Worm (Caenorhabditis elegans) whole organism, late embryonic: ENCODE measurements around the gene ulp-4.

ENCODE experiments used
- C08G9.2 ChIP-seq: sonication (generic microtip); optimal IDR thresholded peaks from 2 replicates; lab custom pipeline; 2016; ENCODE audit warnings: mild to moderate bottlenecking, missing genetic modification characterization, moderate library complexity, missing compliant biosample characterization
- C38D4.7 ChIP-seq: fragments of 200-800 bp; sonication (Bioruptor generic); optimal IDR thresholded peaks from 2 replicates; lab custom pipeline; 2018; ENCODE audit warnings: mild to moderate bottlenecking, missing genetic modification characterization, moderate library complexity, missing compliant biosample characterization
- F13H6.1 ChIP-seq: sonication (generic microtip); optimal IDR thresholded peaks from 2 replicates; lab custom pipeline; 2016; ENCODE audit warnings: missing genetic modification characterization, missing compliant biosample characterization
- K09A11.1 ChIP-seq: sonication (generic microtip); optimal IDR thresholded peaks from 2 replicates; lab custom pipeline; 2017; ENCODE audit warnings: antibody characterized with exemption, mild to moderate bottlenecking, missing genetic modification characterization, missing compliant biosample characterization; ENCODE audit not compliant: insufficient read depth
- T23F11.4 ChIP-seq: fragments of 200-800 bp; sonication (Bioruptor generic); optimal IDR thresholded peaks from 2 replicates; lab custom pipeline; 2018; ENCODE audit warnings: mild to moderate bottlenecking, missing genetic modification characterization, missing compliant biosample characterization
- Y22D7AL.16 ChIP-seq: sonication (generic microtip); optimal IDR thresholded peaks from 2 replicates; lab custom pipeline; 2016; ENCODE audit warnings: missing genetic modification characterization, missing compliant biosample characterization
- ama-1 ChIP-seq: fragments of 150-350 bp; optimal IDR thresholded peaks from 2 replicates; lab custom pipeline; 2014
- ceh-14 ChIP-seq: sonication (generic microtip); optimal IDR thresholded peaks from 2 replicates; lab custom pipeline; 2016; ENCODE audit warnings: missing genotype, missing genetic modification characterization, missing compliant biosample characterization
- ceh-18 ChIP-seq: sonication (generic microtip); optimal IDR thresholded peaks from 2 replicates; lab custom pipeline; 2016; ENCODE audit warnings: missing genetic modification characterization, missing compliant biosample characterization
- ceh-19 ChIP-seq: fragments of 200-800 bp; sonication (Bioruptor generic); optimal IDR thresholded peaks from 2 replicates; lab custom pipeline; 2018; ENCODE audit warnings: mild to moderate bottlenecking, missing genetic modification characterization, missing compliant biosample characterization
- ceh-22 ChIP-seq: sonication (generic microtip); optimal IDR thresholded peaks from 2 replicates; lab custom pipeline; 2017; ENCODE audit warnings: missing biosample characterization, missing genetic modification characterization
- ceh-24 ChIP-seq: sonication (generic microtip); optimal IDR thresholded peaks from 2 replicates; lab custom pipeline; 2016; ENCODE audit warnings: mild to moderate bottlenecking, missing genetic modification characterization, missing compliant biosample characterization
- ceh-30 ChIP-seq: fragments of 150-350 bp; optimal IDR thresholded peaks from 2 replicates; lab custom pipeline; 2014; ENCODE audit warnings: missing biosample characterization, missing genetic modification characterization
- ceh-31 ChIP-seq: sonication (generic microtip); optimal IDR thresholded peaks from 2 replicates; lab custom pipeline; 2016; ENCODE audit warnings: missing genetic modification characterization, missing compliant biosample characterization
- ceh-34 ChIP-seq: sonication (generic microtip); optimal IDR thresholded peaks from 2 replicates; lab custom pipeline; 2016; ENCODE audit warnings: mild to moderate bottlenecking, missing genetic modification characterization, missing compliant biosample characterization
- ceh-45 ChIP-seq: fragments of 200-800 bp; sonication (Bioruptor generic); IDR thresholded peaks from 2 replicates; pipeline ENCODE4 v1.3.6; 2022; ENCODE audit warnings: missing genetic modification reagents, missing genetic modification characterization, missing compliant biosample characterization
- ceh-48 ChIP-seq: sonication (generic microtip); optimal IDR thresholded peaks from 2 replicates; lab custom pipeline; 2016; ENCODE audit warnings: missing genetic modification characterization, inconsistent platforms, missing compliant biosample characterization
- ceh-9 ChIP-seq: sonication (generic microtip); optimal IDR thresholded peaks from 2 replicates; lab custom pipeline; 2016; ENCODE audit warnings: mild to moderate bottlenecking, missing genetic modification characterization, inconsistent platforms, missing compliant biosample characterization
- che-1 ChIP-seq: sonication (generic microtip); optimal IDR thresholded peaks from 2 replicates; lab custom pipeline; 2016; ENCODE audit warnings: mild to moderate bottlenecking, missing genetic modification characterization, missing compliant biosample characterization
- dmd-4 ChIP-seq: sonication (generic microtip); optimal IDR thresholded peaks from 2 replicates; lab custom pipeline; 2016; ENCODE audit warnings: borderline replicate concordance, missing genetic modification characterization, missing compliant biosample characterization
- dve-1 ChIP-seq: sonication (generic microtip); optimal IDR thresholded peaks from 2 replicates; lab custom pipeline; 2017; ENCODE audit warnings: antibody characterized with exemption, mild to moderate bottlenecking, missing genetic modification characterization, missing compliant biosample characterization
- elt-4 ChIP-seq: sonication (generic microtip); optimal IDR thresholded peaks from 2 replicates; lab custom pipeline; 2016; ENCODE audit warnings: missing genetic modification characterization, missing compliant biosample characterization
- ets-4 ChIP-seq: sonication (generic microtip); optimal IDR thresholded peaks from 2 replicates; lab custom pipeline; 2016; ENCODE audit warnings: missing genetic modification characterization, missing compliant biosample characterization
- fax-1 ChIP-seq: sonication (generic microtip); optimal IDR thresholded peaks from 2 replicates; lab custom pipeline; 2016; ENCODE audit warnings: missing genotype, missing genetic modification characterization, missing compliant biosample characterization
- fkh-10 ChIP-seq: fragments of 150-350 bp; optimal IDR thresholded peaks from 2 replicates; lab custom pipeline; 2014; ENCODE audit warnings: missing biosample characterization, missing genetic modification reagents, missing genetic modification characterization
- fkh-6 ChIP-seq: sonication (generic microtip); optimal IDR thresholded peaks from 2 replicates; lab custom pipeline; 2016; ENCODE audit warnings: missing genetic modification characterization, missing compliant biosample characterization
- hlh-13 ChIP-seq: fragments of 200-800 bp; sonication (Bioruptor generic); optimal IDR thresholded peaks from 2 replicates; lab custom pipeline; 2018; ENCODE audit warnings: mild to moderate bottlenecking, missing genetic modification characterization, missing compliant biosample characterization
- hlh-15 ChIP-seq: sonication (generic microtip); optimal IDR thresholded peaks from 2 replicates; lab custom pipeline; 2016; ENCODE audit warnings: missing genetic modification characterization, missing compliant biosample characterization
- hlh-30 ChIP-seq: sonication (generic microtip); optimal IDR thresholded peaks from 2 replicates; lab custom pipeline; 2017; ENCODE audit warnings: antibody characterized with exemption, missing genetic modification characterization, missing compliant biosample characterization; ENCODE audit not compliant: insufficient read depth
- hlh-6 ChIP-seq: sonication (generic microtip); optimal IDR thresholded peaks from 2 replicates; lab custom pipeline; 2016; ENCODE audit warnings: missing genotype, missing genetic modification characterization, missing compliant biosample characterization
- hlh-8 ChIP-seq: sonication (generic microtip); optimal IDR thresholded peaks from 2 replicates; lab custom pipeline; 2016; ENCODE audit warnings: missing genotype, missing genetic modification characterization, missing compliant biosample characterization
- lim-6 ChIP-seq: sonication (generic microtip); optimal IDR thresholded peaks from 2 replicates; lab custom pipeline; 2016; ENCODE audit warnings: missing genetic modification characterization, missing compliant biosample characterization
- lin-11 ChIP-seq: fragments of 200-800 bp; sonication (Bioruptor generic); optimal IDR thresholded peaks from 2 replicates; lab custom pipeline; 2018; ENCODE audit warnings: mild to moderate bottlenecking, missing genetic modification characterization, missing compliant biosample characterization
- mec-3 ChIP-seq: sonication (generic microtip); optimal IDR thresholded peaks from 2 replicates; lab custom pipeline; 2016; ENCODE audit warnings: borderline replicate concordance, missing genetic modification characterization, missing compliant biosample characterization
- nfya-1 ChIP-seq: sonication (generic microtip); optimal IDR thresholded peaks from 2 replicates; lab custom pipeline; 2017; ENCODE audit warnings: missing genetic modification characterization, mild to moderate bottlenecking, missing compliant biosample characterization, antibody characterized with exemption, moderate library complexity
- nhr-232 ChIP-seq: sonication (generic microtip); optimal IDR thresholded peaks from 2 replicates; lab custom pipeline; 2016; ENCODE audit warnings: missing genetic modification characterization, missing compliant biosample characterization
- pha-2 ChIP-seq: sonication (generic microtip); optimal IDR thresholded peaks from 2 replicates; lab custom pipeline; 2017; ENCODE audit warnings: mild to moderate bottlenecking, missing genetic modification characterization, missing compliant biosample characterization
- pqm-1 ChIP-seq: sonication (generic microtip); optimal IDR thresholded peaks from 2 replicates; lab custom pipeline; 2016; ENCODE audit warnings: missing genetic modification characterization, missing compliant biosample characterization
- pros-1 ChIP-seq: fragments of 150-350 bp; optimal IDR thresholded peaks from 2 replicates; lab custom pipeline; 2014; ENCODE audit warnings: missing biosample characterization, missing genetic modification reagents, missing genetic modification characterization
- ref-2 ChIP-seq: sonication (generic microtip); optimal IDR thresholded peaks from 2 replicates; lab custom pipeline; 2016; ENCODE audit warnings: missing genetic modification characterization, missing compliant biosample characterization
- rnt-1 ChIP-seq: sonication (generic microtip); optimal IDR thresholded peaks from 2 replicates; lab custom pipeline; 2016; ENCODE audit warnings: missing genetic modification characterization, missing compliant biosample characterization
- sdc-2 ChIP-seq: sonication (generic microtip); optimal IDR thresholded peaks from 2 replicates; lab custom pipeline; 2016; ENCODE audit warnings: missing genotype, missing genetic modification characterization, missing compliant biosample characterization
- sox-2 ChIP-seq: fragments of 200-800 bp; sonication (Bioruptor generic); IDR thresholded peaks from 2 replicates; pipeline ENCODE4 v1.3.6; 2022; ENCODE audit warnings: missing genetic modification reagents, missing genetic modification characterization, missing compliant biosample characterization
- sox-4 ChIP-seq: sonication (generic microtip); optimal IDR thresholded peaks from 2 replicates; lab custom pipeline; 2017; ENCODE audit warnings: mild to moderate bottlenecking, missing genetic modification characterization, inconsistent platforms, missing compliant biosample characterization
- syd-9 ChIP-seq: sonication (generic microtip); optimal IDR thresholded peaks from 2 replicates; lab custom pipeline; 2016; ENCODE audit warnings: mild to moderate bottlenecking, missing genetic modification characterization, moderate library complexity, missing compliant biosample characterization
- tbx-2 ChIP-seq: sonication (generic microtip); optimal IDR thresholded peaks from 2 replicates; lab custom pipeline; 2016; ENCODE audit warnings: missing genetic modification characterization, missing compliant biosample characterization
- ttx-3 ChIP-seq: sonication (generic microtip); optimal IDR thresholded peaks from 2 replicates; lab custom pipeline; 2016; ENCODE audit warnings: missing genetic modification reagents, missing genetic modification characterization, missing compliant biosample characterization
- unc-42 ChIP-seq: sonication (generic microtip); optimal IDR thresholded peaks from 2 replicates; lab custom pipeline; 2016; ENCODE audit warnings: missing genotype, missing genetic modification characterization, missing compliant biosample characterization
- zip-5 ChIP-seq: sonication (generic microtip); optimal IDR thresholded peaks from 2 replicates; lab custom pipeline; 2016; ENCODE audit warnings: missing genetic modification characterization, missing compliant biosample characterization

ulp-4 gene

DNA sequence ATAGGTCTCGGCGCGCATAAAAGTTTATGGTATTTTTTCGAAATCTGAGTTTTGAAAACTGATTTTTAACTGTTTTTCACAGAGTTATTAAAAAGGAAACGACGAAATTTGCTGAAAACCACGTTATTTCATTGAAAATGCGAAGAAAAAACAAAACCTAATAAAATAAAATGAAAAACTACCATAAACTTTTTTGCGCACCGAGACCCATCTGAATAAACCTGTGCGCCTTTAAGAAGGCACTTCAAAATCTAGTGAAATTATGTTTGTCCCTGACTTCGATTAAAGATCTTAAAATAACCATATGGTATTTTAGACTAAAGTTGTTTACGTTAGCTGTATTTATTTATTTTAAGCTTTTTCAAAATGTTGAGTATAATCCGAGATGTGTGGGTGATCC is 2.0 kb upstream of the ulp-4 start:
- TF ChIP-seq fkh-6 (tag; lab: Kevin White, UChicago): no peak
- no peak for TF ChIP-seq ceh-30 (tag; lab: Kevin White, UChicago)

DNA sequence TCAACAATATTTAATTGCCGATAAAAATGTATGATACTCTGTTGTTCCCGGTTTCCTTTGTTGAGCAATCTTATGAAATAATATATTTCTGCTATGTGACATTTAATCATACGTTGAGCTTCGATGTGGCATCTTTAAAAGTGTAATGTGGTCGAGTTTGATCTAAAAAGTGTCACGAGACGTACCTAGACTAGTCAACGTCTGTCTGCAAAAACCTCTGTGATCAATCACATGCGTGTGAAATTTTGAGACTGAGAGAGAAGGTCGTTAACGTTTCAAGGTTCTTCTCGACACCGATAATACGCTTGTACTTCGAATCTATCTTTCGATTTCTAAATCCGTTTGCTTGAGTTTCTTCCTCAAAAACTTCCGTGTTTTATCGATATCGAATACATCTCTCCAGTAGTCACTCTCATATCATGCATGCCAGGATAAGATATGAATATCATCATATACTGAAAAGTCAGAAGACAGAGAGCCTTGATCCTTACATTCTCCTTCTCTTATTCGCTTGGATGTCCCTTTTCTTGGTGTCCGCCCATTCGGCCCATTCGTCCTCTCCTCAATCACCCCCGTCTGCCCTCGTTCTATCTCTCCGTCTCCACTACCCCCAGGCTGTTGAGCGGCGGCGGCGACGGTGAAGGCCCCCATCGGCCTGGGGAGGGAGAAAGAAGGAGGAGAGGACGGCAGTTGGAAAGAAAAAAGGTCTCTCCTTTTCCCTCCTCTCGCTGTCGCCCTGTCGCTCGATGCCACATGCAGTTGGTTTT is 1.3 kb upstream of the ulp-4 start:
- TF ChIP-seq C38D4.7 (peak; percentile 28), hlh-13 (GFP tag; lab: Kevin White, UChicago) (no peak), ceh-34 (tag; lab: Kevin White, UChicago) (peak; percentile 63), nhr-232 (tag; lab: Kevin White, UChicago) (peak; percentile 39), ceh-30 (tag; lab: Kevin White, UChicago) (no peak), che-1 (tag; lab: Kevin White, UChicago) (peak; percentile 57), lin-11 (tag; lab: Kevin White, UChicago) (peak; percentile 33), ceh-14 (peak; percentile 30), ceh-31 (peak; percentile 66), ceh-45 (GFP tag; lab: Robert Waterston, UW) (peak; percentile 49; the same call in 1 of the 2 replicates), ceh-22 (no peak), mec-3 (tag; lab: Kevin White, UChicago) (peak; percentile 43), hlh-6 (tag; lab: Kevin White, UChicago) (peak; percentile 72), lim-6 (tag; lab: Kevin White, UChicago) (no peak), ttx-3 (tag; lab: Kevin White, UChicago) (peak; percentile 17), ceh-24 (tag; lab: Kevin White, UChicago) (no peak), ceh-9 (tag; lab: Kevin White, UChicago) (no peak), pros-1 (tag; lab: Kevin White, UChicago) (peak; percentile 52), fkh-6 (tag; lab: Kevin White, UChicago) (peak; percentile 43), F13H6.1 (tag; lab: Kevin White, UChicago) (peak; percentile 19), tbx-2 (tag; lab: Kevin White, UChicago) (peak; percentile 40), fkh-10 (no peak), T23F11.4 (GFP tag; lab: Kevin White, UChicago) (peak; percentile 57), hlh-15 (tag; lab: Kevin White, UChicago) (no peak), pha-2 (peak; percentile 1), ceh-18 (peak; percentile 58), K09A11.1 (no peak), ets-4 (tag; lab: Kevin White, UChicago) (no peak), Y22D7AL.16 (no peak), sox-4 (tag; lab: Kevin White, UChicago) (peak; percentile 63), ref-2 (tag; lab: Kevin White, UChicago) (peak; percentile 45), nfya-1 (tag; lab: Kevin White, UChicago) (peak; percentile 67), C08G9.2 (tag; lab: Kevin White, UChicago) (peak; percentile 31), zip-5 (tag; lab: Kevin White, UChicago) (no peak), elt-4 (tag; lab: Kevin White, UChicago) (no peak), syd-9 (tag; lab: Kevin White, UChicago) (peak; percentile 70), sox-2 (GFP tag; lab: Robert Waterston, UW) (no peak), ceh-48 (tag; lab: Kevin White, UChicago) (peak; percentile 16), hlh-30 (tag; lab: Kevin White, UChicago) (peak; percentile 10), dmd-4 (tag; lab: Kevin White, UChicago) (no peak), rnt-1 (tag; lab: Kevin White, UChicago) (peak; percentile 25), fax-1 (tag; lab: Kevin White, UChicago) (no peak), ceh-19 (GFP tag; lab: Kevin White, UChicago) (no peak), hlh-8 (tag; lab: Kevin White, UChicago) (peak; percentile 12), unc-42 (peak; percentile 1), sdc-2 (tag; lab: Kevin White, UChicago) (peak; percentile 72), pqm-1 (tag; lab: Kevin White, UChicago) (peak; percentile 38), dve-1 (tag; lab: Kevin White, UChicago) (no peak), ama-1 (lab: Kevin White, UChicago) (no peak)
